Worm (Caenorhabditis elegans) whole organism, L1 larva: ENCODE results near the gene otpl-6.

ENCODE experiments used
- aha-1 ChIP-seq: fragments of 150-350 bp; optimal IDR thresholded peaks from 2 replicates; lab custom pipeline; 2014; ENCODE audit warnings: missing biosample characterization, missing genetic modification characterization
- ama-1 ChIP-seq: fragments of 150-350 bp; optimal IDR thresholded peaks from 2 replicates; lab custom pipeline; 2014
- blmp-1 ChIP-seq: fragments of 150-350 bp; optimal IDR thresholded peaks from 2 replicates; lab custom pipeline; 2014; ENCODE audit warnings: missing biosample characterization, missing genetic modification characterization
- ceh-82 ChIP-seq, 3 experiments: fragments of 150-350 bp in 1 of 3; sonication (generic microtip) in 2 of 3; optimal IDR thresholded peaks; 2 replicates each; lab custom pipeline; 2014 to 2017; ENCODE audit warnings: missing biosample characterization in 3 of 3, missing genetic modification characterization in 3 of 3
- dpl-1 ChIP-seq, 3 experiments: fragments of 150-350 bp in 2 of 3; sonication (generic microtip) in 1 of 3; optimal IDR thresholded peaks; 2 replicates each; lab custom pipeline; 2014 to 2017; ENCODE audit warnings: missing biosample characterization in 3 of 3, missing genetic modification characterization in 3 of 3, missing genetic modification reagents in 3 of 3
- dsc-1 ChIP-seq: sonication (generic microtip); optimal IDR thresholded peaks from 2 replicates; lab custom pipeline; 2016; ENCODE audit warnings: mild to moderate bottlenecking, missing genetic modification characterization, missing compliant biosample characterization
- efl-1 ChIP-seq, 4 experiments: fragments of 150-350 bp; optimal IDR thresholded peaks in 3 of 4; peaks in 1 of 4; 1 replicate in 1 of 4; 2 replicates in 3 of 4; lab custom pipeline; 2014; ENCODE audit warnings: missing biosample characterization in 2 of 4, missing genetic modification characterization in 2 of 4, missing genetic modification reagents in 2 of 4
- egl-13 ChIP-seq: sonication (generic microtip); optimal IDR thresholded peaks from 2 replicates; lab custom pipeline; 2016; ENCODE audit warnings: missing genotype, missing genetic modification reagents, missing genetic modification characterization, missing compliant biosample characterization
- elt-2 ChIP-seq: sonication (generic microtip); optimal IDR thresholded peaks from 2 replicates; lab custom pipeline; 2016; ENCODE audit warnings: missing genetic modification characterization, mild to moderate bottlenecking, inconsistent platforms, missing compliant biosample characterization, missing genetic modification reagents
- fkh-4 ChIP-seq: sonication (generic microtip); optimal IDR thresholded peaks from 2 replicates; lab custom pipeline; 2016; ENCODE audit warnings: missing compliant biosample characterization, missing genetic modification characterization, borderline replicate concordance
- fkh-8 ChIP-seq: sonication (generic microtip); optimal IDR thresholded peaks from 2 replicates; lab custom pipeline; 2016; ENCODE audit warnings: mild to moderate bottlenecking, missing genetic modification characterization, missing compliant biosample characterization
- fos-1 ChIP-seq: fragments of 150-350 bp; optimal IDR thresholded peaks from 2 replicates; lab custom pipeline; 2014; ENCODE audit warnings: missing biosample characterization, missing genetic modification characterization
- grh-1 ChIP-seq: fragments of 200-800 bp; sonication (Bioruptor generic); IDR thresholded peaks from 2 replicates; pipeline ENCODE4 v1.3.6; 2022; ENCODE audit warnings: missing genetic modification reagents, missing genetic modification characterization, missing compliant biosample characterization
- hlh-17 ChIP-seq: fragments of 200-800 bp; sonication (Bioruptor generic); optimal IDR thresholded peaks from 2 replicates; lab custom pipeline; 2018; ENCODE audit warnings: missing genetic modification characterization, mild to moderate bottlenecking, missing compliant biosample characterization, moderate library complexity, borderline replicate concordance
- hlh-4 ChIP-seq: sonication (generic microtip); optimal IDR thresholded peaks from 2 replicates; lab custom pipeline; 2016; ENCODE audit warnings: mild to moderate bottlenecking, missing genetic modification characterization, missing compliant biosample characterization
- jun-1 ChIP-seq: fragments of 150-350 bp; optimal IDR thresholded peaks from 2 replicates; lab custom pipeline; 2014; ENCODE audit warnings: missing biosample characterization, missing genetic modification reagents, missing genetic modification characterization
- lin-13 ChIP-seq: fragments of 150-350 bp; optimal IDR thresholded peaks from 2 replicates; lab custom pipeline; 2014; ENCODE audit warnings: missing biosample characterization, missing genetic modification reagents, missing genetic modification characterization
- lir-3 ChIP-seq: sonication (generic microtip); optimal IDR thresholded peaks from 2 replicates; lab custom pipeline; 2016; ENCODE audit warnings: mild to moderate bottlenecking, missing genetic modification characterization, moderate library complexity, missing compliant biosample characterization; ENCODE audit not compliant: poor library complexity
- lsy-2 ChIP-seq, 2 experiments: fragments of 150-350 bp; optimal IDR thresholded peaks; 2 replicates each; lab custom pipeline; 2014; ENCODE audit warnings: missing biosample characterization in 2 of 2, missing genetic modification characterization in 2 of 2
- mdl-1 ChIP-seq, 2 experiments: fragments of 150-350 bp; optimal IDR thresholded peaks; 2 replicates each; lab custom pipeline; 2014 to 2017; ENCODE audit warnings: missing biosample characterization in 2 of 2, missing genetic modification characterization in 2 of 2, inconsistent platforms in 1 of 2
- mef-2 ChIP-seq: fragments of 150-350 bp; optimal IDR thresholded peaks from 2 replicates; lab custom pipeline; 2014; ENCODE audit warnings: missing biosample characterization, missing genetic modification characterization
- nhr-11 ChIP-seq: fragments of 150-350 bp; optimal IDR thresholded peaks from 2 replicates; lab custom pipeline; 2014; ENCODE audit warnings: missing biosample characterization, missing genetic modification characterization
- nhr-237 ChIP-seq: fragments of 150-350 bp; optimal IDR thresholded peaks from 2 replicates; lab custom pipeline; 2014; ENCODE audit warnings: missing biosample characterization, missing genetic modification characterization
- nhr-47 ChIP-seq: sonication (generic microtip); optimal IDR thresholded peaks from 2 replicates; lab custom pipeline; 2016; ENCODE audit warnings: mild to moderate bottlenecking, missing genetic modification characterization, moderate library complexity, missing compliant biosample characterization
- nhr-71 ChIP-seq: sonication (generic microtip); optimal IDR thresholded peaks from 2 replicates; lab custom pipeline; 2016; ENCODE audit warnings: mild to moderate bottlenecking, missing genetic modification characterization, moderate library complexity, missing compliant biosample characterization
- nhr-76 ChIP-seq: sonication (generic microtip); optimal IDR thresholded peaks from 2 replicates; lab custom pipeline; 2017; ENCODE audit warnings: missing biosample characterization, missing genetic modification characterization
- nhr-77 ChIP-seq: fragments of 150-350 bp; optimal IDR thresholded peaks from 2 replicates; lab custom pipeline; 2014; ENCODE audit warnings: missing biosample characterization, missing genetic modification characterization
- nhr-84 ChIP-seq: sonication (generic microtip); optimal IDR thresholded peaks from 2 replicates; lab custom pipeline; 2017; ENCODE audit warnings: missing biosample characterization, missing genetic modification characterization
- nhr-85 ChIP-seq: sonication (generic microtip); peaks from one replicate; lab custom pipeline; 2016; ENCODE audit warnings: missing genetic modification characterization, inconsistent platforms, missing compliant biosample characterization
- nhr-90 ChIP-seq: sonication (generic microtip); optimal IDR thresholded peaks from 2 replicates; lab custom pipeline; 2016; ENCODE audit warnings: mild to moderate bottlenecking, missing genetic modification characterization, missing compliant biosample characterization; ENCODE audit not compliant: poor library complexity
- pax-3 ChIP-seq: fragments of 200-800 bp; sonication (Bioruptor generic); optimal IDR thresholded peaks from 2 replicates; lab custom pipeline; 2018; ENCODE audit warnings: mild to moderate bottlenecking, missing genetic modification characterization, moderate library complexity, missing compliant biosample characterization
- pqm-1 ChIP-seq: sonication (generic microtip); optimal IDR thresholded peaks from 3 replicates; lab custom pipeline; 2017; ENCODE audit warnings: missing biosample characterization, missing genetic modification characterization
- rnt-1 ChIP-seq: sonication (generic microtip); optimal IDR thresholded peaks from 2 replicates; lab custom pipeline; 2016; ENCODE audit warnings: mild to moderate bottlenecking, missing genetic modification characterization, moderate library complexity, missing compliant biosample characterization
- skn-1 ChIP-seq: fragments of 150-350 bp; optimal IDR thresholded peaks from 2 replicates; lab custom pipeline; 2014; ENCODE audit warnings: missing biosample characterization, missing genetic modification characterization
- snpc-4 ChIP-seq: fragments of 150-350 bp; optimal IDR thresholded peaks from 2 replicates; lab custom pipeline; 2014; ENCODE audit warnings: missing biosample characterization, missing genetic modification characterization
- snu-23 ChIP-seq: sonication (generic microtip); optimal IDR thresholded peaks from 2 replicates; lab custom pipeline; 2016; ENCODE audit warnings: missing genetic modification characterization, missing compliant biosample characterization
- sox-4 ChIP-seq: sonication (generic microtip); optimal IDR thresholded peaks from 2 replicates; lab custom pipeline; 2016; ENCODE audit warnings: missing genetic modification characterization, missing compliant biosample characterization
- sup-37 ChIP-seq: fragments of 200-800 bp; sonication (Bioruptor generic); optimal IDR thresholded peaks from 2 replicates; lab custom pipeline; 2018; ENCODE audit warnings: mild to moderate bottlenecking, missing genetic modification characterization, missing compliant biosample characterization
- swsn-7 ChIP-seq: sonication (generic microtip); optimal IDR thresholded peaks from 2 replicates; lab custom pipeline; 2016; ENCODE audit warnings: missing genetic modification characterization, missing compliant biosample characterization
- unc-62 ChIP-seq: fragments of 150-350 bp; optimal IDR thresholded peaks from 2 replicates; lab custom pipeline; 2014; ENCODE audit warnings: missing biosample characterization, missing genetic modification reagents, missing genetic modification characterization
- unc-86 ChIP-seq: sonication (generic microtip); optimal IDR thresholded peaks from 2 replicates; lab custom pipeline; 2016; ENCODE audit warnings: missing genetic modification characterization, missing compliant biosample characterization
- xbp-1 ChIP-seq: sonication (generic microtip); optimal IDR thresholded peaks from 2 replicates; lab custom pipeline; 2016; ENCODE audit warnings: missing genetic modification characterization, missing compliant biosample characterization
- zag-1 ChIP-seq: fragments of 150-350 bp; optimal IDR thresholded peaks from 2 replicates; lab custom pipeline; 2014; ENCODE audit warnings: missing biosample characterization, missing genetic modification characterization
- zip-4 ChIP-seq: fragments of 200-800 bp; sonication (Bioruptor generic); optimal IDR thresholded peaks from 2 replicates; lab custom pipeline; 2018; ENCODE audit warnings: mild to moderate bottlenecking, missing genetic modification characterization, moderate library complexity, missing compliant biosample characterization
- ztf-11 ChIP-seq, 2 experiments: sonication (generic microtip); optimal IDR thresholded peaks; 2 replicates each; lab custom pipeline; 2016 to 2017; ENCODE audit warnings: missing genetic modification characterization in 2 of 2, missing biosample characterization in 1 of 2, missing compliant biosample characterization in 1 of 2
- ztf-4 ChIP-seq: fragments of 150-350 bp; optimal IDR thresholded peaks from 2 replicates; lab custom pipeline; 2014; ENCODE audit warnings: missing biosample characterization, missing genetic modification characterization

Gene otpl-6

ce11 chrV:8513361-8513760 is 12.5 kb upstream of the otpl-6 start, which contains the start of gene F45F2.9:
F45F2.9 (minus strand) TSS chrV:8513461.
- TF ChIP-seq nhr-47 (tag; lab: Kevin White, UChicago) (no peak), lsy-2 (tag; optimal IDR thresholded peaks at IDR 0.05; lab: Kevin White, UChicago) (no peak), nhr-77 (tag; lab: Kevin White, UChicago) (no peak), ztf-11 (tag; optimal IDR thresholded peaks at IDR 0.05; lab: Kevin White, UChicago) (no peak), ztf-4 (tag; lab: Kevin White, UChicago) (no peak), hlh-4 (tag; lab: Kevin White, UChicago) (no peak), dpl-1 (GFP tag; optimal IDR thresholded peaks at IDR 0.05; lab: Kevin White, UChicago) (no peak), unc-62 (GFP tag; lab: Kevin White, UChicago) (no peak), ceh-82 (tag; optimal IDR thresholded peaks at IDR 0.05; lab: Kevin White, UChicago) (no peak), sup-37 (GFP tag; lab: Kevin White, UChicago) (no peak), fkh-4 (tag; lab: Kevin White, UChicago) (no peak), hlh-17 (GFP tag; lab: Kevin White, UChicago) (no peak), pqm-1 (tag; lab: Kevin White, UChicago) (no peak), grh-1 (no peak), zag-1 (tag; lab: Kevin White, UChicago) (no peak), xbp-1 (tag; lab: Kevin White, UChicago) (no peak)
- TF ChIP-seq, all 84 proteins: peak for 0

- TF ChIP-seq nhr-47 (tag; lab: Kevin White, UChicago) = no peak
- no peak for TF ChIP-seq jun-1
- no peak for TF ChIP-seq mef-2 (tag; lab: Kevin White, UChicago)
Measured at ce11 chrV:8516426-8516825, 9.4 kb upstream of the otpl-6 start.

- TF ChIP-seq efl-1 (optimal IDR thresholded peaks at IDR 0.05; lab: Kevin White, UChicago) (no peak), efl-1 (GFP tag; optimal IDR thresholded peaks at IDR 0.05 in 1 of 2; lab: Kevin White, UChicago) (peak in 1 of 2 experiments; percentile 14), nhr-237 (no peak)
- TF ChIP-seq, all 84 proteins: peak for 1
Measured at ce11 chrV:8517711-8518110, 8.2 kb upstream of the otpl-6 start.

ce11 chrV:8518283-8518682 is 7.6 kb upstream of the otpl-6 start:
- TF ChIP-seq nhr-85 (tag; lab: Kevin White, UChicago) (no peak), snu-23 (GFP tag; lab: Kevin White, UChicago) (peak; percentile 35), ztf-4 (tag; lab: Kevin White, UChicago) (no peak), fos-1 (tag; lab: Kevin White, UChicago) (no peak), aha-1 (tag; lab: Kevin White, UChicago) (no peak), lir-3 (tag; lab: Kevin White, UChicago) (no peak), skn-1 (tag; lab: Kevin White, UChicago) (peak; percentile 35), nhr-76 (tag; lab: Kevin White, UChicago) (no peak), hlh-4 (tag; lab: Kevin White, UChicago) (no peak), mdl-1 (tag; optimal IDR thresholded peaks at IDR 0.05; lab: Kevin White, UChicago) (peak in 1 of 2 experiments; percentile 36), blmp-1 (tag; lab: Kevin White, UChicago) (no peak), rnt-1 (tag; lab: Kevin White, UChicago) (peak; percentile 46), lsy-2 (tag; optimal IDR thresholded peaks at IDR 0.05; lab: Kevin White, UChicago) (peak in 1 of 2 experiments; percentile 50), zip-4 (GFP tag; lab: Kevin White, UChicago) (no peak), dsc-1 (tag; lab: Kevin White, UChicago) (peak; percentile 3), elt-2 (tag; lab: Kevin White, UChicago) (no peak), sox-4 (tag; lab: Kevin White, UChicago) (no peak), dpl-1 (GFP tag; optimal IDR thresholded peaks at IDR 0.05; lab: Kevin White, UChicago) (peak in 1 of 3 experiments; percentile 30), jun-1 (no peak), nhr-237 (no peak), swsn-7 (tag; lab: Kevin White, UChicago) (peak; percentile 22), nhr-84 (tag; lab: Kevin White, UChicago) (no peak), unc-86 (tag; lab: Kevin White, UChicago) (no peak), nhr-11 (tag; lab: Kevin White, UChicago) (no peak), zag-1 (tag; lab: Kevin White, UChicago) (no peak), efl-1 (optimal IDR thresholded peaks at IDR 0.05; lab: Kevin White, UChicago) (peak; percentile 26 to 34), efl-1 (GFP tag; optimal IDR thresholded peaks at IDR 0.05 in 1 of 2; lab: Kevin White, UChicago) (no peak), fkh-8 (tag; lab: Kevin White, UChicago) (no peak), lin-13 (GFP tag; lab: Kevin White, UChicago) (no peak), ama-1 (lab: Kevin White, UChicago) (no peak), egl-13 (tag; lab: Kevin White, UChicago) (no peak), nhr-90 (tag; lab: Kevin White, UChicago) (no peak), nhr-71 (tag; lab: Kevin White, UChicago) (peak; percentile 32), pax-3 (tag; lab: Kevin White, UChicago) (no peak), snpc-4 (tag; lab: Kevin White, UChicago) (no peak)
